Worm (Caenorhabditis elegans): ENCODE results near the gene W06G6.17.

W06G6.17 gene

DNA sequence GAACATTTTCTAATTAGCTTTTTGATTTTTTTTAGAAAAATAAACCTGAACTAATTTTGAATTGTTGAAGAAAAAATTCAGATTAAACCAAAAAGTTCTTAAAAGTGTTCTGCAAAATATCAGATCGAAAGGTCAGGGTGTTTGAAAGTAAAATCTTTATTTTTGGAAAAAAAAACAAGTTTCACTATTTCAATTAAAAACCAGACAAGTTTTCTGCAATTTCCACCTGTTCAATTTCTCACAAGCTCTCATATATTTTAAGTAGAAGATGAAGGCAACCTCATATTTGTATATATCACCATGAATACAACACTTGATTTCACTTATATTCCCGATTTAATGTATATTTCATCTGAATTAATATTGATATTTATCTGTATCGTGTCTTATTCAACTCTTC, 42.2 kb upstream of the W06G6.17 start, which contains the start of gene srz-102:
TSS of gene srz-102 (plus strand) at position 301 of the 400 bp plus-strand sequence.
- TF ChIP-seq C08G9.2 (tag; optimal IDR thresholded peaks at IDR 0.05) = no peak
- no peak for TF ChIP-seq ceh-18 (tag; optimal IDR thresholded peaks at IDR 0.05)
- no peak for TF ChIP-seq pag-3 (tag; optimal IDR thresholded peaks at IDR 0.05; ENCODE audit: borderline replicate concordance)
- TF ChIP-seq elt-4 (tag; optimal IDR thresholded peaks at IDR 0.05) = no peak
- TF ChIP-seq odd-2 (tag; optimal IDR thresholded peaks at IDR 0.05) = no peak
- TF ChIP-seq dve-1 (tag; optimal IDR thresholded peaks at IDR 0.05) = no peak
- no peak for TF ChIP-seq T23F11.4 (GFP tag; optimal IDR thresholded peaks at IDR 0.05)
- no peak for TF ChIP-seq ceh-30 (tag; optimal IDR thresholded peaks at IDR 0.05)
- no peak for TF ChIP-seq ceh-31 (tag; optimal IDR thresholded peaks at IDR 0.05)
- TF ChIP-seq ama-1 (optimal IDR thresholded peaks at IDR 0.05) = no peak
- no peak for TF ChIP-seq nhr-232 (tag; optimal IDR thresholded peaks at IDR 0.05)
- no peak for TF ChIP-seq pha-2 (tag; optimal IDR thresholded peaks at IDR 0.05)
- no peak for TF ChIP-seq ref-2 (tag; optimal IDR thresholded peaks at IDR 0.05)
- TF ChIP-seq dmd-4 (tag; optimal IDR thresholded peaks at IDR 0.05; ENCODE audit: borderline replicate concordance) = no peak
- no peak for TF ChIP-seq fax-1 (tag; optimal IDR thresholded peaks at IDR 0.05)
- TF ChIP-seq unc-86 (tag; optimal IDR thresholded peaks at IDR 0.05) = no peak
- TF ChIP-seq Y22D7AL.16 (tag; optimal IDR thresholded peaks at IDR 0.05) = no peak
- no peak for TF ChIP-seq lin-11 (tag; optimal IDR thresholded peaks at IDR 0.05)

DNA sequence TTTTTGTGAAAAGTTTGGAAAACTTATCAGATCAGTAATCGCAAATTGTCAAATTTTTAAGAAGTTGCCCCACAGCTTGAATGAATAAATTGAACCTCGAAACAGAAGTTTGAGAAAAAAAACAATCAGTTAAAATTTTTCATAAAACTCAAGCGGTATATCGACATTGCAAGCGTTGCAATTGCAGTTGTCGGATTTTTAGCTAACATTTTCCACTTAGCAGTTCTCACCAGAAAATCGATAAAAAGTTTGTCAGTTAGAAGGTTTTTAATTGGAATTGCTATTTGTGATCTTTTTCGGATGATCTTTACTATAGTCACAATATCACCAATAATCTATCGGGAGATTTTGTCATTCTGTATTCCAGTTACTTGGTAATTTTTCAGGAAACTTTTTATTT, 40.7 kb upstream of the W06G6.17 start, which contains the start of gene srw-43:
TSS of gene srw-43 (plus strand) at position 301 of the 400 bp plus-strand sequence.
- TF ChIP-seq K02D7.2 (tag; optimal IDR thresholded peaks at IDR 0.05) (no peak), rnt-1 (tag; optimal IDR thresholded peaks at IDR 0.05) (no peak), ceh-24 (tag; optimal IDR thresholded peaks at IDR 0.05) (no peak), ahr-1 (tag; optimal IDR thresholded peaks at IDR 0.05) (no peak), pros-1 (tag; optimal IDR thresholded peaks at IDR 0.05) (no peak)

DNA sequence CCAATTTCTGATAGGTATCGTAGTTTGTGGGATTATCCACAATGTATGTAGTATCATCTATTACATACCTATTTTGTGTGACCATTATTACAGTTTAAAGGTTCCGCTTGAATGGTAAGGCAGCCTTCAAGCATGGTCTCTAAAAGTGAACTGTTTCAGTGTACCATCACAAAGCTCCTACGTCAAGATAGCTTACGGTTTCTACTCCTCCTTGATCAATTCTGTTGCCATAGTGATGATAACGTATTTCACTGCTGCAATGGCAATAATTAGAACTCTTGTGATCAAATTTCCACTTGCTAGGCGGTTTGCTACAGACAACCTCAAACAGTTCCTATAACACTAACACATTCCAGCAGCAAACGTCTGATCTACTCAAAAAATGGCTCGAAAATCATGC, 38.3 kb upstream of the W06G6.17 start:
- no peak for TF ChIP-seq mec-3 (tag; optimal IDR thresholded peaks at IDR 0.05; ENCODE audit: borderline replicate concordance)
- no peak for TF ChIP-seq fkh-10 (GFP tag; optimal IDR thresholded peaks at IDR 0.05)
- TF ChIP-seq odd-2 (tag; optimal IDR thresholded peaks at IDR 0.05) = no peak
- TF ChIP-seq C08G9.2 (tag; optimal IDR thresholded peaks at IDR 0.05) = no peak
- no peak for TF ChIP-seq sox-2 (GFP tag; IDR thresholded peaks at IDR 0.05)
- TF ChIP-seq eyg-1 (tag; optimal IDR thresholded peaks at IDR 0.05) = no peak
- TF ChIP-seq zip-5 (tag; optimal IDR thresholded peaks at IDR 0.05) = no peak
- no peak for TF ChIP-seq ceh-22 (tag; optimal IDR thresholded peaks at IDR 0.05)

ce11 chrV:16682886-16683285, 37.8 kb upstream of the W06G6.17 start, which contains the start of gene srw-36:
srw-36 (plus strand) TSS chrV:16683186.
- TF ChIP-seq K09A11.1 (tag; optimal IDR thresholded peaks at IDR 0.05; ENCODE audit: insufficient read depth) (no peak), ceh-22 (tag; optimal IDR thresholded peaks at IDR 0.05) (no peak), ceh-19 (GFP tag; optimal IDR thresholded peaks at IDR 0.05) (no peak), K02D7.2 (tag; optimal IDR thresholded peaks at IDR 0.05) (no peak), ttx-3 (tag; optimal IDR thresholded peaks at IDR 0.05) (no peak), tbx-7 (tag; optimal IDR thresholded peaks at IDR 0.05) (no peak), pat-9 (tag; optimal IDR thresholded peaks at IDR 0.05) (no peak), ama-1 (optimal IDR thresholded peaks at IDR 0.05) (no peak)

DNA sequence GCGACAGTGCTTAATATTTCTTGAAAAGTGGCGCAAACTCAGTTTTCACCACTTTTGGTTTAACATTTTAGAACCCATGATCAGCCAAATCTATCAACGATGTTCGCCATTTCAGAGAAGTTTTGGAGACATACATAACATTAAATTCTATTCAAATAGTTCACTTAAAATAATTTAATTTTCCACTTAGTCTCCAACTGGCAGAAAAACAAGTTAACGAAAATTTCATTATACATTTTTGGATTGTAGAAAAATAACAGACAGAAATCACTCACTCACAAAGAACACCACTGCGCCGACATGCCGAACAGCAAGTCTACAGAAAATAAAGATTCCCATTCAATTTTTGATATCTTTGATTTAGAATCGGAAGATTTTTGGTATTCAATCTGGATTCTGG, 34.9 kb upstream of the W06G6.17 start, which contains the start of gene srw-44:
TSS of gene srw-44 (plus strand) at position 301 of the 400 bp plus-strand sequence.
- TF ChIP-seq ceh-48 (tag; optimal IDR thresholded peaks at IDR 0.05) = no peak
- no peak for TF ChIP-seq ceh-31 (tag; optimal IDR thresholded peaks at IDR 0.05)
- TF ChIP-seq ceh-30 (tag; optimal IDR thresholded peaks at IDR 0.05) = no peak
- no peak for TF ChIP-seq ceh-45 (GFP tag; IDR thresholded peaks at IDR 0.05)
- TF ChIP-seq ttx-3 (tag; optimal IDR thresholded peaks at IDR 0.05) = no peak
- no peak for TF ChIP-seq ceh-9 (tag; optimal IDR thresholded peaks at IDR 0.05)
- TF ChIP-seq elt-2 (tag; optimal IDR thresholded peaks at IDR 0.05) = no peak
- no peak for TF ChIP-seq ama-1 (optimal IDR thresholded peaks at IDR 0.05)
- no peak for TF ChIP-seq unc-42 (tag; optimal IDR thresholded peaks at IDR 0.05)
- TF ChIP-seq ceh-2 (tag; optimal IDR thresholded peaks at IDR 0.05) = no peak

Data from whole organism, late embryonic.